Fruit fly (Drosophila melanogaster) whole organism, embryonic: ENCODE data around the gene CG9497.

Experiments used
- CG11398 ChIP-seq: fragments of 200-800 bp; sonication (Bioruptor generic); optimal IDR thresholded peaks from 2 replicates; lab custom pipeline; 2016; ENCODE audit warnings: missing biosample characterization, missing genetic modification characterization
- CG11696 ChIP-seq: fragments of 200-800 bp; sonication (Bioruptor generic); IDR thresholded peaks from 2 replicates; pipeline ENCODE4 v1.3.6; 2022; ENCODE audit warnings: missing biosample characterization, missing genetic modification characterization
- CG1233 ChIP-seq: fragments of 200-800 bp; sonication (Bioruptor generic); optimal IDR thresholded peaks from 4 replicates; lab custom pipeline; 2018; ENCODE audit warnings: missing biosample characterization, mild to moderate bottlenecking, missing genetic modification characterization
- CG13424 ChIP-seq: fragments of 200-800 bp; sonication (Bioruptor generic); optimal IDR thresholded peaks from 2 replicates; lab custom pipeline; 2019; ENCODE audit warnings: missing biosample characterization, mild to moderate bottlenecking, missing genetic modification characterization, moderate library complexity
- CG13894 ChIP-seq: fragments of 200-800 bp; sonication (Bioruptor generic); optimal IDR thresholded peaks from 3 replicates; lab custom pipeline; 2018; ENCODE audit warnings: missing biosample characterization, mild to moderate bottlenecking, missing genetic modification characterization, moderate library complexity
- CG14860 ChIP-seq: fragments of 200-800 bp; sonication (Bioruptor generic); IDR thresholded peaks from 3 replicates; pipeline ENCODE4 v1.3.6; 2022; ENCODE audit warnings: missing biosample characterization, missing genetic modification characterization; ENCODE audit not compliant: partially characterized antibody
- CG15269 ChIP-seq: fragments of 200-800 bp; sonication (Bioruptor generic); optimal IDR thresholded peaks from 2 replicates; lab custom pipeline; 2018; ENCODE audit warnings: missing biosample characterization, mild to moderate bottlenecking, missing genetic modification characterization, moderate library complexity
- CG16815 ChIP-seq: fragments of 200-800 bp; sonication (Bioruptor generic); optimal IDR thresholded peaks from 3 replicates; lab custom pipeline; 2017; ENCODE audit warnings: missing biosample characterization, mild to moderate bottlenecking, missing genetic modification characterization
- CG17361 ChIP-seq: fragments of 200-800 bp; sonication (Bioruptor generic); IDR thresholded peaks from 3 replicates; pipeline ENCODE4 v1.3.6; 2022; ENCODE audit warnings: missing biosample characterization, missing genetic modification characterization
- CG17385 ChIP-seq: fragments of 200-800 bp; sonication (Bioruptor generic); optimal IDR thresholded peaks from 3 replicates; lab custom pipeline; 2018; ENCODE audit warnings: missing biosample characterization, mild to moderate bottlenecking, missing genetic modification characterization
- CG30431 ChIP-seq: fragments of 200-800 bp; sonication (Bioruptor generic); optimal IDR thresholded peaks from 2 replicates; lab custom pipeline; 2017; ENCODE audit warnings: missing biosample characterization, missing genetic modification characterization
- CG31365 ChIP-seq: fragments of 200-800 bp; sonication (Bioruptor generic); optimal IDR thresholded peaks from 2 replicates; lab custom pipeline; 2018; ENCODE audit warnings: missing biosample characterization, mild to moderate bottlenecking, missing genetic modification characterization
- CG34224 ChIP-seq: fragments of 200-800 bp; sonication (Bioruptor generic); IDR thresholded peaks from 3 replicates; pipeline ENCODE4 v1.3.6; 2022; ENCODE audit warnings: missing biosample characterization, missing genetic modification characterization; ENCODE audit not compliant: partially characterized antibody
- CG34376 ChIP-seq: fragments of 200-800 bp; sonication (Bioruptor generic); optimal IDR thresholded peaks from 2 replicates; lab custom pipeline; 2018; ENCODE audit warnings: missing biosample characterization, mild to moderate bottlenecking, missing genetic modification characterization
- CG9817 ChIP-seq: fragments of 200-800 bp; sonication (Bioruptor generic); optimal IDR thresholded peaks from 2 replicates; lab custom pipeline; 2018; ENCODE audit warnings: missing biosample characterization, mild to moderate bottlenecking, missing genetic modification characterization, moderate library complexity
- E2f1 ChIP-seq: fragments of 200-800 bp; sonication (Bioruptor generic); IDR thresholded peaks from 2 replicates; pipeline ENCODE4 v1.3.6; 2022; ENCODE audit warnings: missing biosample characterization, missing genetic modification characterization
- E2f2 ChIP-seq: fragments of 200-800 bp; sonication (Bioruptor generic); IDR thresholded peaks from 2 replicates; pipeline ENCODE4 v1.3.6; 2022; ENCODE audit warnings: missing biosample characterization, missing genetic modification characterization
- Elba2 ChIP-seq: fragments of 200-800 bp; sonication (Bioruptor generic); optimal IDR thresholded peaks from 3 replicates; lab custom pipeline; 2016; ENCODE audit warnings: missing biosample characterization, missing genetic modification characterization
- Fer3 ChIP-seq: fragments of 200-800 bp; sonication (Bioruptor generic); optimal IDR thresholded peaks from 2 replicates; lab custom pipeline; 2018; ENCODE audit warnings: missing biosample characterization, mild to moderate bottlenecking, missing genetic modification characterization, moderate library complexity
- H15 ChIP-seq: fragments of 200-800 bp; sonication (Bioruptor generic); IDR thresholded peaks from 3 replicates; pipeline ENCODE4 v1.3.6; 2022; ENCODE audit warnings: missing biosample characterization, missing genetic modification characterization
- HLH4C ChIP-seq: fragments of 200-800 bp; sonication (Bioruptor generic); IDR thresholded peaks from 3 replicates; pipeline ENCODE4 v1.3.6; 2022; ENCODE audit warnings: missing biosample characterization, missing genetic modification characterization; ENCODE audit not compliant: partially characterized antibody
- HmgD ChIP-seq: fragments of 200-800 bp; sonication (Bioruptor generic); optimal IDR thresholded peaks from 3 replicates; lab custom pipeline; 2016; ENCODE audit warnings: missing biosample characterization, missing genetic modification characterization
- HmgZ ChIP-seq: fragments of 200-800 bp; sonication (Bioruptor generic); optimal IDR thresholded peaks from 2 replicates; lab custom pipeline; 2018; ENCODE audit warnings: missing biosample characterization, mild to moderate bottlenecking, missing genetic modification characterization
- Hsf ChIP-seq: fragments of 200-800 bp; sonication (Bioruptor generic); optimal IDR thresholded peaks from 3 replicates; lab custom pipeline; 2016; ENCODE audit warnings: missing biosample characterization, missing genetic modification characterization
- Lpt ChIP-seq: fragments of >200 bp; optimal IDR thresholded peaks from 2 replicates; lab custom pipeline; 2018; ENCODE audit warnings: missing biosample characterization, missing genetic modification characterization
- Mad ChIP-seq: fragments of 200-800 bp; sonication (Bioruptor generic); optimal IDR thresholded peaks from 2 replicates; lab custom pipeline; 2016; ENCODE audit warnings: missing biosample characterization, missing genetic modification characterization
- Med ChIP-seq: fragments of 200-800 bp; sonication (Bioruptor generic); peaks from one replicate; lab custom pipeline; 2016; ENCODE audit warnings: missing biosample characterization, missing genetic modification characterization, mild to moderate bottlenecking, inconsistent platforms, moderate library complexity
- NC2β ChIP-seq: fragments of 200-800 bp; sonication (Bioruptor generic); optimal IDR thresholded peaks from 2 replicates; lab custom pipeline; 2016; ENCODE audit warnings: missing biosample characterization, missing genetic modification characterization
- Xrp1 ChIP-seq: fragments of 200-800 bp; sonication (Bioruptor generic); IDR thresholded peaks from 2 replicates; pipeline ENCODE4 v1.3.6; 2022; ENCODE audit warnings: missing biosample characterization, missing genetic modification characterization
- ac ChIP-seq: fragments of 200-800 bp; sonication (Bioruptor generic); optimal IDR thresholded peaks from 3 replicates; lab custom pipeline; 2017; ENCODE audit warnings: missing biosample characterization, mild to moderate bottlenecking, missing genetic modification characterization
- al ChIP-seq: fragments of 200-800 bp; sonication (Bioruptor generic); IDR thresholded peaks from 2 replicates; pipeline ENCODE4 v1.3.6; 2022; ENCODE audit warnings: missing biosample characterization, missing genetic modification characterization
- ash1 ChIP-seq: fragments of 200-800 bp; sonication (Bioruptor generic); optimal IDR thresholded peaks from 2 replicates; lab custom pipeline; 2018; ENCODE audit warnings: missing biosample characterization, mild to moderate bottlenecking, missing genetic modification characterization
- btn ChIP-seq: fragments of 200-800 bp; sonication (Bioruptor generic); optimal IDR thresholded peaks from 2 replicates; lab custom pipeline; 2016; ENCODE audit warnings: missing biosample characterization, missing genetic modification characterization
- cwo ChIP-seq: fragments of 200-800 bp; sonication (Bioruptor generic); optimal IDR thresholded peaks from 3 replicates; lab custom pipeline; 2017; ENCODE audit warnings: missing biosample characterization, missing genetic modification characterization, mild to moderate bottlenecking, moderate library complexity, missing genetic modification reagents
- danr ChIP-seq: fragments of 200-800 bp; sonication (Bioruptor generic); IDR thresholded peaks from 2 replicates; pipeline ENCODE4 v1.3.6; 2022; ENCODE audit warnings: missing biosample characterization, missing genetic modification characterization
- disco-r ChIP-seq: fragments of 200-800 bp; sonication (Bioruptor generic); optimal IDR thresholded peaks from 2 replicates; lab custom pipeline; 2016; ENCODE audit warnings: missing biosample characterization, missing genetic modification characterization
- en ChIP-seq: fragments of 200-800 bp; sonication (Bioruptor generic); optimal IDR thresholded peaks from 2 replicates; lab custom pipeline; 2016; ENCODE audit warnings: missing biosample characterization, missing genetic modification characterization
- fd64A ChIP-seq: fragments of 200-800 bp; sonication (Bioruptor generic); optimal IDR thresholded peaks from 3 replicates; lab custom pipeline; 2018; ENCODE audit warnings: missing biosample characterization, mild to moderate bottlenecking, missing genetic modification characterization
- gsb-n ChIP-seq: fragments of 200-800 bp; sonication (Bioruptor generic); optimal IDR thresholded peaks from 3 replicates; lab custom pipeline; 2018; ENCODE audit warnings: missing biosample characterization, mild to moderate bottlenecking, missing genetic modification characterization
- ken ChIP-seq: fragments of 200-800 bp; sonication (Bioruptor generic); IDR thresholded peaks from 3 replicates; pipeline ENCODE4 v1.3.6; 2022; ENCODE audit warnings: missing biosample characterization, missing genetic modification characterization
- lbe ChIP-seq: fragments of 200-800 bp; sonication (Bioruptor generic); optimal IDR thresholded peaks from 2 replicates; lab custom pipeline; 2016; ENCODE audit warnings: missing biosample characterization, mild to moderate bottlenecking, missing genetic modification characterization
- lmd ChIP-seq: fragments of 200-800 bp; sonication (Bioruptor generic); IDR thresholded peaks from 2 replicates; pipeline ENCODE4 v1.3.6; 2022; ENCODE audit warnings: missing biosample characterization, missing genetic modification characterization
- nerfin-2 ChIP-seq: fragments of 200-800 bp; sonication (Bioruptor generic); IDR thresholded peaks from 2 replicates; pipeline ENCODE4 v1.3.6; 2022; ENCODE audit warnings: missing biosample characterization, missing genetic modification characterization; ENCODE audit not compliant: partially characterized antibody
- sim ChIP-seq: fragments of 200-800 bp; sonication (Bioruptor generic); IDR thresholded peaks from 2 replicates; pipeline ENCODE4 v1.3.6; 2022; ENCODE audit warnings: missing biosample characterization, missing genetic modification characterization
- sisA ChIP-seq: fragments of 200-800 bp; sonication (Bioruptor generic); IDR thresholded peaks from 2 replicates; pipeline ENCODE4 v1.3.6; 2022; ENCODE audit warnings: missing biosample characterization, missing genetic modification characterization
- so ChIP-seq: fragments of 200-800 bp; sonication (Bioruptor generic); IDR thresholded peaks from 3 replicates; pipeline ENCODE4 v1.3.6; 2022; ENCODE audit warnings: missing biosample characterization, missing genetic modification characterization
- tin ChIP-seq: fragments of 200-800 bp; sonication (Bioruptor generic); optimal IDR thresholded peaks from 3 replicates; lab custom pipeline; 2016; ENCODE audit warnings: missing biosample characterization, missing genetic modification characterization
- tna ChIP-seq: fragments of 200-800 bp; sonication (Bioruptor generic); IDR thresholded peaks from 2 replicates; pipeline ENCODE4 v1.3.6; 2022; ENCODE audit warnings: missing biosample characterization, missing genetic modification characterization; ENCODE audit not compliant: partially characterized antibody
- toy ChIP-seq: fragments of 200-800 bp; sonication (Bioruptor generic); IDR thresholded peaks from 2 replicates; pipeline ENCODE4 v1.3.6; 2022; ENCODE audit warnings: missing biosample characterization, missing genetic modification characterization
- vnd ChIP-seq: fragments of 200-800 bp; sonication (Bioruptor generic); IDR thresholded peaks from 3 replicates; pipeline ENCODE4 v1.3.6; 2022; ENCODE audit warnings: missing biosample characterization, missing genetic modification characterization; ENCODE audit not compliant: partially characterized antibody
- wdn ChIP-seq: fragments of 200-800 bp; sonication (Bioruptor generic); IDR thresholded peaks from 2 replicates; pipeline ENCODE4 v1.3.6; 2022; ENCODE audit warnings: missing biosample characterization, missing genetic modification characterization

CG9497 gene

dm6 chr2L:6351809-6352182 lies 3.6 kb upstream of the CG9497 start (continued):
- TF ChIP-seq en (GFP tag; lab: Kevin White, UChicago) (peak; percentile 48), Med (GFP tag; lab: Kevin White, UChicago) (peak; percentile 95), sim (no peak; the same call in 1 of the 2 replicates), toy (GFP tag; lab: Robert Waterston, UW) (peak; percentile 82), tna (GFP tag; lab: Robert Waterston, UW) (no peak), wdn (GFP tag; lab: Robert Waterston, UW) (peak; percentile 76), tin (GFP tag; lab: Kevin White, UChicago) (peak; percentile 81), CG30431 (GFP tag; lab: Kevin White, UChicago) (peak; percentile 48), so (peak; percentile 79; the same call in 1 of the 3 replicates), gsb-n (tag; lab: Kevin White, UChicago) (peak; percentile 23), CG31365 (tag; lab: Kevin White, UChicago) (peak; percentile 14), CG13894 (tag; lab: Kevin White, UChicago) (peak; percentile 88), CG9817 (peak; percentile 94), disco-r (GFP tag; lab: Kevin White, UChicago) (peak; percentile 68), CG11398 (GFP tag; lab: Kevin White, UChicago) (no peak), CG13424 (tag; lab: Kevin White, UChicago) (peak; percentile 86), Lpt (GFP tag; lab: Kevin White, UChicago) (no peak), sisA (GFP tag; lab: Robert Waterston, UW) (peak; percentile 91), NC2β (peak; percentile 43), CG34376 (GFP tag; lab: Kevin White, UChicago) (peak; percentile 97), Hsf (GFP tag; lab: Kevin White, UChicago) (peak; percentile 80), fd64A (GFP tag; lab: Kevin White, UChicago) (peak; percentile 3), Fer3 (peak; percentile 90), vnd (GFP tag; lab: Robert Waterston, UW) (no peak), CG34224 (no peak), CG16815 (peak; percentile 81), cwo (GFP tag; lab: Kevin White, UChicago) (peak; percentile 98), CG14860 (GFP tag; lab: Robert Waterston, UW) (no peak), lmd (GFP tag; lab: Robert Waterston, UW) (peak; percentile 90), ac (GFP tag; lab: Kevin White, UChicago) (no peak), CG11696 (GFP tag; lab: Robert Waterston, UW) (0 out of 2 replicates have a peak, but pooled peaks have one; percentile 44), btn (peak; percentile 15), HmgZ (tag; lab: Kevin White, UChicago) (peak; percentile 85), nerfin-2 (GFP tag; lab: Robert Waterston, UW) (no peak), Elba2 (GFP tag; lab: Kevin White, UChicago) (no peak), CG15269 (tag; lab: Kevin White, UChicago) (peak; percentile 91), lbe (GFP tag; lab: Kevin White, UChicago) (no peak), HLH4C (GFP tag; lab: Robert Waterston, UW) (0 out of 3 replicates have a peak, but pooled peaks have one; percentile 39), al (peak; percentile 82), CG1233 (GFP tag; lab: Kevin White, UChicago) (peak; percentile 82), danr (peak; percentile 84), ash1 (GFP tag; lab: Kevin White, UChicago) (no peak), E2f2 (peak; percentile 64), HmgD (peak; percentile 49), H15 (GFP tag; lab: Robert Waterston, UW) (peak; percentile 73; the same call in 2 of the 3 replicates), Xrp1 (peak; percentile 81), Mad (GFP tag; lab: Kevin White, UChicago) (peak; percentile 48), E2f1 (GFP tag; lab: Robert Waterston, UW) (peak; percentile 85), CG17361 (GFP tag; lab: Robert Waterston, UW) (peak; percentile 71; the same call in 2 of the 3 replicates), CG17385 (GFP tag; lab: Kevin White, UChicago) (peak; percentile 71), ken (GFP tag; lab: Robert Waterston, UW) (peak; percentile 62; the same call in 2 of the 3 replicates)
